Worm (Caenorhabditis elegans) whole organism, L1 larva: Measurements from ENCODE around the gene Y71H2AM.14.

ENCODE experiments used
- F16B12.6 ChIP-seq: fragments of 150-350 bp; optimal IDR thresholded peaks from 2 replicates; lab custom pipeline; 2014; ENCODE audit warnings: missing biosample characterization, missing genetic modification characterization
- alr-1 ChIP-seq: fragments of 200-800 bp; sonication (Bioruptor generic); optimal IDR thresholded peaks from 2 replicates; lab custom pipeline; 2018; ENCODE audit warnings: borderline replicate concordance, mild to moderate bottlenecking, missing genetic modification characterization, missing compliant biosample characterization
- aly-2 ChIP-seq: fragments of 150-350 bp; optimal IDR thresholded peaks from 2 replicates; lab custom pipeline; 2014; ENCODE audit warnings: missing biosample characterization, missing genetic modification characterization
- ama-1 ChIP-seq: fragments of 150-350 bp; optimal IDR thresholded peaks from 2 replicates; lab custom pipeline; 2014
- blmp-1 ChIP-seq: fragments of 150-350 bp; optimal IDR thresholded peaks from 2 replicates; lab custom pipeline; 2014; ENCODE audit warnings: missing biosample characterization, missing genetic modification characterization
- ceh-8 ChIP-seq: fragments of 200-800 bp; sonication (Bioruptor generic); optimal IDR thresholded peaks from 2 replicates; lab custom pipeline; 2018; ENCODE audit warnings: mild to moderate bottlenecking, missing genetic modification characterization, moderate library complexity, missing compliant biosample characterization
- ceh-82 ChIP-seq, 3 experiments: fragments of 150-350 bp in 1 of 3; sonication (generic microtip) in 2 of 3; optimal IDR thresholded peaks; 2 replicates each; lab custom pipeline; 2014 to 2017; ENCODE audit warnings: missing biosample characterization in 3 of 3, missing genetic modification characterization in 3 of 3
- ceh-90 ChIP-seq: sonication (generic microtip); optimal IDR thresholded peaks from 2 replicates; lab custom pipeline; 2016; ENCODE audit warnings: missing genetic modification characterization, missing compliant biosample characterization
- dpl-1 ChIP-seq, 3 experiments: fragments of 150-350 bp in 2 of 3; sonication (generic microtip) in 1 of 3; optimal IDR thresholded peaks; 2 replicates each; lab custom pipeline; 2014 to 2017; ENCODE audit warnings: missing biosample characterization in 3 of 3, missing genetic modification characterization in 3 of 3, missing genetic modification reagents in 3 of 3
- efl-1 ChIP-seq, 4 experiments: fragments of 150-350 bp; optimal IDR thresholded peaks in 3 of 4; peaks in 1 of 4; 1 replicate in 1 of 4; 2 replicates in 3 of 4; lab custom pipeline; 2014; ENCODE audit warnings: missing biosample characterization in 2 of 4, missing genetic modification characterization in 2 of 4, missing genetic modification reagents in 2 of 4
- efl-3 ChIP-seq: fragments of 200-800 bp; sonication (Bioruptor generic); optimal IDR thresholded peaks from 2 replicates; lab custom pipeline; 2018; ENCODE audit warnings: mild to moderate bottlenecking, missing genetic modification characterization, missing compliant biosample characterization
- egl-27 ChIP-seq, 2 experiments: fragments of 150-350 bp in 1 of 2; sonication (generic microtip); optimal IDR thresholded peaks; 3 replicates each; lab custom pipeline; 2017 to 2018; ENCODE audit warnings: missing biosample characterization in 2 of 2, missing genetic modification characterization in 2 of 2, missing genetic modification reagents in 2 of 2
- elt-3 ChIP-seq, 6 experiments: fragments of 150-350 bp in 1 of 6; sonication (generic microtip); optimal IDR thresholded peaks; 2 replicates each; lab custom pipeline; 2017 to 2018; ENCODE audit warnings: missing biosample characterization in 6 of 6, missing genetic modification characterization in 6 of 6, inconsistent platforms in 1 of 6
- ets-5 ChIP-seq: fragments of 200-800 bp; sonication (Bioruptor generic); IDR thresholded peaks from 2 replicates; pipeline ENCODE4 v1.3.6; 2022; ENCODE audit warnings: missing genetic modification characterization, missing compliant biosample characterization
- fkh-4 ChIP-seq: sonication (generic microtip); optimal IDR thresholded peaks from 2 replicates; lab custom pipeline; 2016; ENCODE audit warnings: missing compliant biosample characterization, missing genetic modification characterization, borderline replicate concordance
- fos-1 ChIP-seq: fragments of 150-350 bp; optimal IDR thresholded peaks from 2 replicates; lab custom pipeline; 2014; ENCODE audit warnings: missing biosample characterization, missing genetic modification characterization
- hlh-17 ChIP-seq: fragments of 200-800 bp; sonication (Bioruptor generic); optimal IDR thresholded peaks from 2 replicates; lab custom pipeline; 2018; ENCODE audit warnings: missing genetic modification characterization, mild to moderate bottlenecking, missing compliant biosample characterization, moderate library complexity, borderline replicate concordance
- hlh-4 ChIP-seq: sonication (generic microtip); optimal IDR thresholded peaks from 2 replicates; lab custom pipeline; 2016; ENCODE audit warnings: mild to moderate bottlenecking, missing genetic modification characterization, missing compliant biosample characterization
- hpl-2 ChIP-seq: fragments of 150-350 bp; optimal IDR thresholded peaks from 2 replicates; lab custom pipeline; 2014; ENCODE audit warnings: missing biosample characterization, missing genetic modification reagents, missing genetic modification characterization
- lin-14 ChIP-seq: fragments of 200-800 bp; sonication (Bioruptor generic); optimal IDR thresholded peaks from 2 replicates; lab custom pipeline; 2018; ENCODE audit warnings: mild to moderate bottlenecking, missing genetic modification characterization, moderate library complexity, missing compliant biosample characterization
- lin-35 ChIP-seq, 2 experiments: fragments of 150-350 bp; optimal IDR thresholded peaks; 2 replicates each; lab custom pipeline; 2014; ENCODE audit warnings: missing biosample characterization in 2 of 2, missing genetic modification characterization in 2 of 2, missing genetic modification reagents in 2 of 2
- lir-3 ChIP-seq: sonication (generic microtip); optimal IDR thresholded peaks from 2 replicates; lab custom pipeline; 2016; ENCODE audit warnings: mild to moderate bottlenecking, missing genetic modification characterization, moderate library complexity, missing compliant biosample characterization; ENCODE audit not compliant: poor library complexity
- lsy-2 ChIP-seq, 2 experiments: fragments of 150-350 bp; optimal IDR thresholded peaks; 2 replicates each; lab custom pipeline; 2014; ENCODE audit warnings: missing biosample characterization in 2 of 2, missing genetic modification characterization in 2 of 2
- mab-9 ChIP-seq: fragments of 200-800 bp; sonication (Bioruptor generic); IDR thresholded peaks from 2 replicates; pipeline ENCODE4 v1.3.6; 2022; ENCODE audit warnings: missing genetic modification reagents, missing genetic modification characterization, missing compliant biosample characterization
- mef-2 ChIP-seq: fragments of 150-350 bp; optimal IDR thresholded peaks from 2 replicates; lab custom pipeline; 2014; ENCODE audit warnings: missing biosample characterization, missing genetic modification characterization
- nhr-11 ChIP-seq: fragments of 150-350 bp; optimal IDR thresholded peaks from 2 replicates; lab custom pipeline; 2014; ENCODE audit warnings: missing biosample characterization, missing genetic modification characterization
- nhr-12 ChIP-seq: sonication (generic microtip); optimal IDR thresholded peaks from 2 replicates; lab custom pipeline; 2017; ENCODE audit warnings: missing biosample characterization, missing genetic modification characterization
- nhr-19 ChIP-seq: fragments of 200-800 bp; sonication (Bioruptor generic); conservative IDR thresholded peaks from 2 replicates; pipeline ENCODE4 v1.3.6; 2022; ENCODE audit warnings: missing genetic modification characterization, missing compliant biosample characterization
- nhr-237 ChIP-seq: fragments of 150-350 bp; optimal IDR thresholded peaks from 2 replicates; lab custom pipeline; 2014; ENCODE audit warnings: missing biosample characterization, missing genetic modification characterization
- nhr-28 ChIP-seq: fragments of 150-350 bp; optimal IDR thresholded peaks from 2 replicates; lab custom pipeline; 2014; ENCODE audit warnings: missing biosample characterization, missing genetic modification characterization
- nhr-47 ChIP-seq: sonication (generic microtip); optimal IDR thresholded peaks from 2 replicates; lab custom pipeline; 2016; ENCODE audit warnings: mild to moderate bottlenecking, missing genetic modification characterization, moderate library complexity, missing compliant biosample characterization
- nhr-71 ChIP-seq: sonication (generic microtip); optimal IDR thresholded peaks from 2 replicates; lab custom pipeline; 2016; ENCODE audit warnings: mild to moderate bottlenecking, missing genetic modification characterization, moderate library complexity, missing compliant biosample characterization
- nhr-76 ChIP-seq: sonication (generic microtip); optimal IDR thresholded peaks from 2 replicates; lab custom pipeline; 2017; ENCODE audit warnings: missing biosample characterization, missing genetic modification characterization
- nhr-85 ChIP-seq: sonication (generic microtip); peaks from one replicate; lab custom pipeline; 2016; ENCODE audit warnings: missing genetic modification characterization, inconsistent platforms, missing compliant biosample characterization
- pag-3 ChIP-seq: sonication (generic microtip); optimal IDR thresholded peaks from 2 replicates; lab custom pipeline; 2017; ENCODE audit warnings: missing genetic modification characterization, mild to moderate bottlenecking, missing compliant biosample characterization, antibody characterized with exemption, borderline replicate concordance; ENCODE audit not compliant: insufficient read depth
- pax-3 ChIP-seq: fragments of 200-800 bp; sonication (Bioruptor generic); optimal IDR thresholded peaks from 2 replicates; lab custom pipeline; 2018; ENCODE audit warnings: mild to moderate bottlenecking, missing genetic modification characterization, moderate library complexity, missing compliant biosample characterization
- pqm-1 ChIP-seq: sonication (generic microtip); optimal IDR thresholded peaks from 3 replicates; lab custom pipeline; 2017; ENCODE audit warnings: missing biosample characterization, missing genetic modification characterization
- rnt-1 ChIP-seq: sonication (generic microtip); optimal IDR thresholded peaks from 2 replicates; lab custom pipeline; 2016; ENCODE audit warnings: mild to moderate bottlenecking, missing genetic modification characterization, moderate library complexity, missing compliant biosample characterization
- snu-23 ChIP-seq: sonication (generic microtip); optimal IDR thresholded peaks from 2 replicates; lab custom pipeline; 2016; ENCODE audit warnings: missing genetic modification characterization, missing compliant biosample characterization
- sox-4 ChIP-seq: sonication (generic microtip); optimal IDR thresholded peaks from 2 replicates; lab custom pipeline; 2016; ENCODE audit warnings: missing genetic modification characterization, missing compliant biosample characterization
- tbx-2 ChIP-seq: sonication (generic microtip); optimal IDR thresholded peaks from 2 replicates; lab custom pipeline; 2016; ENCODE audit warnings: missing genetic modification characterization, missing compliant biosample characterization
- tlp-1 ChIP-seq: fragments of 150-350 bp; optimal IDR thresholded peaks from 2 replicates; lab custom pipeline; 2014; ENCODE audit warnings: missing biosample characterization, missing genetic modification characterization
- unc-130 ChIP-seq: fragments of 150-350 bp; optimal IDR thresholded peaks from 2 replicates; lab custom pipeline; 2017; ENCODE audit warnings: missing biosample characterization, missing genetic modification characterization, inconsistent platforms
- unc-62 ChIP-seq: fragments of 150-350 bp; optimal IDR thresholded peaks from 2 replicates; lab custom pipeline; 2014; ENCODE audit warnings: missing biosample characterization, missing genetic modification reagents, missing genetic modification characterization
- unc-86 ChIP-seq: sonication (generic microtip); optimal IDR thresholded peaks from 2 replicates; lab custom pipeline; 2016; ENCODE audit warnings: missing genetic modification characterization, missing compliant biosample characterization
- vab-15 ChIP-seq: sonication (generic microtip); optimal IDR thresholded peaks from 2 replicates; lab custom pipeline; 2017; ENCODE audit warnings: missing genotype, mild to moderate bottlenecking, missing genetic modification characterization, missing compliant biosample characterization
- xbp-1 ChIP-seq: sonication (generic microtip); optimal IDR thresholded peaks from 2 replicates; lab custom pipeline; 2016; ENCODE audit warnings: missing genetic modification characterization, missing compliant biosample characterization
- zag-1 ChIP-seq: fragments of 150-350 bp; optimal IDR thresholded peaks from 2 replicates; lab custom pipeline; 2014; ENCODE audit warnings: missing biosample characterization, missing genetic modification characterization
- ztf-11 ChIP-seq, 2 experiments: sonication (generic microtip); optimal IDR thresholded peaks; 2 replicates each; lab custom pipeline; 2016 to 2017; ENCODE audit warnings: missing genetic modification characterization in 2 of 2, missing biosample characterization in 1 of 2, missing compliant biosample characterization in 1 of 2

Gene Y71H2AM.14

ce11 chrIII:2769078-2769477 lies 22.6 kb upstream of the Y71H2AM.14 start:
- no peak for TF ChIP-seq xbp-1 (tag; lab: Kevin White, UChicago)
- TF ChIP-seq dpl-1 (GFP tag; optimal IDR thresholded peaks at IDR 0.05; lab: Kevin White, UChicago), result peak in 2 of 3 experiments; percentile 51 to 61
- peak; percentile 3 to 75 for TF ChIP-seq efl-1 (optimal IDR thresholded peaks at IDR 0.05; lab: Kevin White, UChicago)
- peak; percentile 64 to 97 for TF ChIP-seq efl-1 (GFP tag; optimal IDR thresholded peaks at IDR 0.05 in 1 of 2; lab: Kevin White, UChicago)
- TF ChIP-seq lin-35 (GFP tag; optimal IDR thresholded peaks at IDR 0.05; lab: Kevin White, UChicago), result peak in 1 of 2 experiments; percentile 33

- no peak for TF ChIP-seq hlh-17 (GFP tag; lab: Kevin White, UChicago)
- TF ChIP-seq rnt-1 (tag; lab: Kevin White, UChicago), result peak; percentile 96
- no peak for TF ChIP-seq efl-3 (GFP tag; lab: Kevin White, UChicago)
- TF ChIP-seq mef-2 (tag; lab: Kevin White, UChicago), result no peak
- TF ChIP-seq ama-1, result no peak
- peak; percentile 44 for TF ChIP-seq fkh-4 (tag; lab: Kevin White, UChicago)
- TF ChIP-seq efl-1 (optimal IDR thresholded peaks at IDR 0.05; lab: Kevin White, UChicago), result peak; percentile 87
- peak; percentile 83 to 98 for TF ChIP-seq efl-1 (GFP tag; optimal IDR thresholded peaks at IDR 0.05 in 1 of 2; lab: Kevin White, UChicago)
- peak; percentile 91 for TF ChIP-seq nhr-71 (tag; lab: Kevin White, UChicago)
- TF ChIP-seq pag-3 (tag; lab: Kevin White, UChicago), result no peak
- peak; percentile 89 for TF ChIP-seq snu-23
- TF ChIP-seq egl-27 (tag; optimal IDR thresholded peaks at IDR 0.05; lab: Kevin White, UChicago), result peak in 1 of 2 experiments; percentile 34
- TF ChIP-seq blmp-1 (tag; lab: Kevin White, UChicago), result peak; percentile 77
- peak; percentile 63 for TF ChIP-seq pax-3 (tag; lab: Kevin White, UChicago)
- peak; percentile 48 for TF ChIP-seq aly-2
- TF ChIP-seq sox-4 (tag; lab: Kevin White, UChicago), result peak; percentile 83
- peak; percentile 92 for TF ChIP-seq unc-130 (tag; lab: Kevin White, UChicago)
- peak; percentile 16 for TF ChIP-seq zag-1 (tag; lab: Kevin White, UChicago)
- TF ChIP-seq lin-14 (GFP tag; lab: Kevin White, UChicago), result peak; percentile 86
- TF ChIP-seq nhr-76 (tag; lab: Kevin White, UChicago), result peak; percentile 33
- TF ChIP-seq nhr-85, result peak; percentile 94
- TF ChIP-seq ceh-8 (GFP tag; lab: Kevin White, UChicago), result peak; percentile 83
- TF ChIP-seq nhr-11, result peak; percentile 69
- peak; percentile 94 to 95 for TF ChIP-seq lsy-2 (tag; optimal IDR thresholded peaks at IDR 0.05; lab: Kevin White, UChicago)
- TF ChIP-seq F16B12.6 (tag; lab: Kevin White, UChicago), result peak; percentile 72
- no peak for TF ChIP-seq lir-3 (tag; lab: Kevin White, UChicago)
- TF ChIP-seq nhr-237 (tag; lab: Kevin White, UChicago), result peak; percentile 34
- no peak for TF ChIP-seq nhr-12
- TF ChIP-seq hpl-2 (GFP tag; lab: Kevin White, UChicago), result peak; percentile 83
- TF ChIP-seq lin-35 (GFP tag; optimal IDR thresholded peaks at IDR 0.05; lab: Kevin White, UChicago), result peak; percentile 79 to 87
- TF ChIP-seq tbx-2 (tag; lab: Kevin White, UChicago), result peak; percentile 89
- TF ChIP-seq ets-5 (GFP tag; lab: Robert Waterston, UW), result no peak
- peak in 1 of 2 experiments; percentile 82 for TF ChIP-seq ztf-11 (tag; optimal IDR thresholded peaks at IDR 0.05; lab: Kevin White, UChicago)
- no peak for TF ChIP-seq unc-62 (GFP tag; lab: Kevin White, UChicago)
- TF ChIP-seq pqm-1 (tag; lab: Kevin White, UChicago), result no peak
- TF ChIP-seq mab-9, result no peak
- peak; percentile 56 to 88 (median 77) for TF ChIP-seq ceh-82 (tag; optimal IDR thresholded peaks at IDR 0.05; lab: Kevin White, UChicago)
- peak; percentile 92 for TF ChIP-seq nhr-47 (tag; lab: Kevin White, UChicago)
- TF ChIP-seq hlh-4 (tag; lab: Kevin White, UChicago), result no peak
- TF ChIP-seq unc-86 (tag; lab: Kevin White, UChicago), result peak; percentile 87
- no peak for TF ChIP-seq nhr-28 (tag; lab: Kevin White, UChicago)
- peak; percentile 4 for TF ChIP-seq ceh-90 (tag; lab: Kevin White, UChicago)
- no peak for TF ChIP-seq alr-1
- TF ChIP-seq fos-1 (tag; lab: Kevin White, UChicago), result peak; percentile 59
- TF ChIP-seq vab-15 (tag; lab: Kevin White, UChicago), result no peak
- peak in 2 of 6 experiments; percentile 33 to 83 for TF ChIP-seq elt-3 (tag; optimal IDR thresholded peaks at IDR 0.05; lab: Kevin White, UChicago)
- peak; percentile 85 for TF ChIP-seq nhr-19
- no peak for TF ChIP-seq tlp-1 (tag; lab: Kevin White, UChicago)
Observed at ce11 chrIII:2768635-2769034, 22.2 kb upstream of the Y71H2AM.14 start, which contains the start of gene swsn-3. Gene swsn-3, minus strand, starts transcription at chrIII:2768679.
